Fruit fly (Drosophila melanogaster): ENCODE results near the gene ATPsynE.

ATPsynE gene

dm6 chr3R:14373192-14373827 is 46.6 kb downstream of the ATPsynE start (continued):
- TF ChIP-seq dysf (GFP tag; IDR thresholded peaks at IDR 0.05) (peak; percentile 96), ab (GFP tag; optimal IDR thresholded peaks at IDR 0.05) (peak; percentile 95), Hsf (GFP tag; optimal IDR thresholded peaks at IDR 0.05) (peak; percentile 97), CG7928 (GFP tag; optimal IDR thresholded peaks at IDR 0.05) (peak; percentile 48), Atf3 (GFP tag; optimal IDR thresholded peaks at IDR 0.05) (peak; percentile 97), unpg (GFP tag; optimal IDR thresholded peaks at IDR 0.05) (peak; percentile 93), CG7987 (GFP tag; optimal IDR thresholded peaks at IDR 0.05) (peak; percentile 10), CG9797 (GFP tag; optimal IDR thresholded peaks at IDR 0.05) (no peak), slou (GFP tag; optimal IDR thresholded peaks at IDR 0.05) (peak; percentile 88), Fer3 (tag; optimal IDR thresholded peaks at IDR 0.05) (peak; percentile 74), tap (tag; optimal IDR thresholded peaks at IDR 0.05) (peak; percentile 62), CG7372 (GFP tag; IDR thresholded peaks at IDR 0.05) (0 out of 2 replicates have a peak, but pooled peaks have one; percentile 41), MBD-R2 (GFP tag; IDR thresholded peaks at IDR 0.05) (peak; percentile 63), CG11695 (GFP tag; IDR thresholded peaks at IDR 0.05) (peak; percentile 67; the same call in 1 of the 3 replicates), Oli (tag; optimal IDR thresholded peaks at IDR 0.05) (peak; percentile 98), CG4617 (GFP tag; optimal IDR thresholded peaks at IDR 0.05; ENCODE audit: borderline replicate concordance) (peak; percentile 87), Scr (GFP tag; IDR thresholded peaks at IDR 0.05; ENCODE audit: partially characterized antibody) (no peak), Kr (GFP tag; optimal IDR thresholded peaks at IDR 0.05) (no peak), CG14014 (GFP tag; IDR thresholded peaks at IDR 0.05) (peak; percentile 96), CG17328 (GFP tag; IDR thresholded peaks at IDR 0.05) (peak; percentile 97), HHEX (GFP tag; optimal IDR thresholded peaks at IDR 0.05) (peak; percentile 80), CG4854 (GFP tag; optimal IDR thresholded peaks at IDR 0.05) (peak; percentile 77), Bteb2 (GFP tag; optimal IDR thresholded peaks at IDR 0.05) (peak; percentile 93), Mes4 (GFP tag; optimal IDR thresholded peaks at IDR 0.05) (peak; percentile 96), Hmr (GFP tag; optimal IDR thresholded peaks at IDR 0.05) (peak; percentile 89), slbo (GFP tag; IDR thresholded peaks at IDR 0.05) (peak; percentile 97), nmo (GFP tag; optimal IDR thresholded peaks at IDR 0.05) (peak; percentile 97), Nf-YA (GFP tag; IDR thresholded peaks at IDR 0.05) (peak; percentile 80), Hmx (GFP tag; optimal IDR thresholded peaks at IDR 0.05) (peak; percentile 69), aop (GFP tag; IDR thresholded peaks at IDR 0.05) (peak; percentile 91), Dek (tag; optimal IDR thresholded peaks at IDR 0.05) (peak; percentile 89), ATbp (GFP tag; optimal IDR thresholded peaks at IDR 0.05) (peak; percentile 87), CG17568 (GFP tag; optimal IDR thresholded peaks at IDR 0.05) (peak; percentile 81), nerfin-1 (tag; optimal IDR thresholded peaks at IDR 0.05) (peak; percentile 87), sd (tag; optimal IDR thresholded peaks at IDR 0.05) (peak; percentile 73), CG3995 (GFP tag; optimal IDR thresholded peaks at IDR 0.05) (peak; percentile 20), sqz (GFP tag; optimal IDR thresholded peaks at IDR 0.05) (peak; percentile 65), CG9876 (GFP tag; optimal IDR thresholded peaks at IDR 0.05) (peak; percentile 96), CG3726 (GFP tag; IDR thresholded peaks at IDR 0.05) (peak; percentile 79; the same call in 1 of the 3 replicates)

DNA sequence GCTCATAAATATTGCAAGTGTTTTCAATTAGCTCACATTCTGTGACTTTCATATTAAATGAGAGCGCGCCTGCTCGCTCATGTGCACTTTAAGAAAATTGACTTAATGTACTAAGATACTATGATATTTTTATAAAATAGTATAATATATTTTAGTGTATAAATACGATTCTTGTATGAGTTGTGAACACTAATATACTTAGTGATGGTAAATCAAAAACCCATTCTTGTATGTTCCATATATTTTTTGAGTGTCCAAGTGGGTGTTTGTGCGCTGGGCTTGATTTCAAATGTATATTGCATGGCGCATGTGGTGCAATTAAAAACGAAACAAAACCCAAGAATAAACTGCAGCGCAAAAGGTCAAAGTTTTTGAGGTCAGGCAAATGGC is 47.1 kb downstream of the ATPsynE start:
- TF ChIP-seq ato (GFP tag; IDR thresholded peaks at IDR 0.05; ENCODE audit: partially characterized antibody) (no peak), corto (GFP tag; optimal IDR thresholded peaks at IDR 0.05) (peak; percentile 40), row (GFP tag; IDR thresholded peaks at IDR 0.05) (peak; percentile 14; the same call in 1 of the 3 replicates), vvl (GFP tag; IDR thresholded peaks at IDR 0.05) (peak; percentile 52; the same call in 1 of the 2 replicates), Blimp-1 (GFP tag; optimal IDR thresholded peaks at IDR 0.05) (peak; percentile 8), CG12071 (GFP tag; optimal IDR thresholded peaks at IDR 0.05) (no peak), CG6854 (GFP tag; optimal IDR thresholded peaks at IDR 0.05) (no peak), odd (GFP tag; optimal IDR thresholded peaks at IDR 0.05) (no peak), bigmax (GFP tag; optimal IDR thresholded peaks at IDR 0.05) (no peak), HLH3B (GFP tag; IDR thresholded peaks at IDR 0.05) (0 out of 2 replicates have a peak, but pooled peaks have one; percentile 27), inv (GFP tag; IDR thresholded peaks at IDR 0.05; ENCODE audit: partially characterized antibody) (no peak), yki (optimal IDR thresholded peaks at IDR 0.05) (no peak), Taf1 (GFP tag; IDR thresholded peaks at IDR 0.05) (no peak)
